Fruit fly (Drosophila melanogaster): ENCODE measurements around the gene hb.
A peak's percentile ranks its signal among the peaks of the same experiment; 100 is the strongest.

The hb gene

dm6 chr3R:8673803-8674234 is 23.8 kb downstream of the hb start, which contains the start of gene mRpL19 (continued):
- no peak for TF ChIP-seq CG6175 (GFP tag; IDR thresholded peaks at IDR 0.05)
- peak; percentile 22; the same call in 1 of the 2 replicates for TF ChIP-seq slbo (GFP tag; IDR thresholded peaks at IDR 0.05)
- no peak for TF ChIP-seq HLHmδ (GFP tag; optimal IDR thresholded peaks at IDR 0.05)
- peak; percentile 18 for TF ChIP-seq Hr3 (GFP tag; optimal IDR thresholded peaks at IDR 0.05)
- no peak for TF ChIP-seq Gsc (GFP tag; IDR thresholded peaks at IDR 0.05)
- TF ChIP-seq CG6791 (GFP tag; IDR thresholded peaks at IDR 0.05; ENCODE audit: partially characterized antibody): peak; percentile 62; the same call in 2 of the 3 replicates
- TF ChIP-seq H2.0 (GFP tag; IDR thresholded peaks at IDR 0.05): no peak
- peak; percentile 62 for TF ChIP-seq CG2116 (GFP tag; optimal IDR thresholded peaks at IDR 0.05)
- TF ChIP-seq CG9817 (tag; optimal IDR thresholded peaks at IDR 0.05): peak; percentile 31
- peak; percentile 39 for TF ChIP-seq Meics (GFP tag; optimal IDR thresholded peaks at IDR 0.05)
- no peak for TF ChIP-seq cas (GFP tag; IDR thresholded peaks at IDR 0.05)
- TF ChIP-seq Xrp1 (GFP tag; IDR thresholded peaks at IDR 0.05): peak; percentile 36; the same call in 1 of the 2 replicates
- TF ChIP-seq CG14014 (GFP tag; IDR thresholded peaks at IDR 0.05): peak; percentile 13; the same call in 1 of the 2 replicates
- peak; percentile 61 for TF ChIP-seq sug (tag; optimal IDR thresholded peaks at IDR 0.05)
- TF ChIP-seq CG13296 (GFP tag; optimal IDR thresholded peaks at IDR 0.05): peak; percentile 69
- TF ChIP-seq odd (GFP tag; optimal IDR thresholded peaks at IDR 0.05): peak; percentile 8
- peak; percentile 54 for TF ChIP-seq BEAF-32 (GFP tag; optimal IDR thresholded peaks at IDR 0.05)
- TF ChIP-seq gcm (GFP tag; optimal IDR thresholded peaks at IDR 0.05): peak; percentile 50
- TF ChIP-seq CG34422 (GFP tag; IDR thresholded peaks at IDR 0.05): peak; percentile 55; the same call in 1 of the 3 replicates
- TF ChIP-seq nau (GFP tag; optimal IDR thresholded peaks at IDR 0.05): no peak
- peak; percentile 73 for TF ChIP-seq CG2712 (tag; optimal IDR thresholded peaks at IDR 0.05)
- TF ChIP-seq CG2202 (tag; optimal IDR thresholded peaks at IDR 0.05): peak; percentile 11
- TF ChIP-seq so (GFP tag; IDR thresholded peaks at IDR 0.05): no peak
- TF ChIP-seq Eip74EF (GFP tag; optimal IDR thresholded peaks at IDR 0.05): peak in 1 of 2 experiments; percentile 25
- peak; percentile 78 for TF ChIP-seq CG12391 (tag; optimal IDR thresholded peaks at IDR 0.05)
- peak; percentile 64 for TF ChIP-seq Nf-YC (tag; optimal IDR thresholded peaks at IDR 0.05)
- TF ChIP-seq wdn (GFP tag; IDR thresholded peaks at IDR 0.05): no peak
- TF ChIP-seq CG12299 (tag; optimal IDR thresholded peaks at IDR 0.05): peak; percentile 58
- no peak for TF ChIP-seq CG43689 (GFP tag; IDR thresholded peaks at IDR 0.05)
- peak; percentile 22 for TF ChIP-seq Sox102F (GFP tag; optimal IDR thresholded peaks at IDR 0.05)
- peak; percentile 84 for TF ChIP-seq MBD-R2 (GFP tag; IDR thresholded peaks at IDR 0.05)
- peak; percentile 72 for TF ChIP-seq CG31441 (GFP tag; IDR thresholded peaks at IDR 0.05)
- TF ChIP-seq CG9609 (GFP tag; optimal IDR thresholded peaks at IDR 0.05): no peak
- peak; percentile 69 for TF ChIP-seq CG14710 (tag; optimal IDR thresholded peaks at IDR 0.05)
- TF ChIP-seq salm (tag; optimal IDR thresholded peaks at IDR 0.05): peak; percentile 13
- peak; percentile 74 for TF ChIP-seq YL-1 (GFP tag; optimal IDR thresholded peaks at IDR 0.05)
- no peak for TF ChIP-seq CG11247 (GFP tag; IDR thresholded peaks at IDR 0.05)
- TF ChIP-seq Ssrp (tag; optimal IDR thresholded peaks at IDR 0.05): peak; percentile 29
- peak; percentile 71 for TF ChIP-seq CG13424 (tag; optimal IDR thresholded peaks at IDR 0.05)
- TF ChIP-seq ranshi (GFP tag; IDR thresholded peaks at IDR 0.05): peak; percentile 11; the same call in 1 of the 2 replicates
- TF ChIP-seq her (GFP tag; optimal IDR thresholded peaks at IDR 0.05): no peak
- TF ChIP-seq CG13775 (GFP tag; optimal IDR thresholded peaks at IDR 0.05): no peak
- peak in 1 of 2 experiments; percentile 23 for TF ChIP-seq insv (GFP tag; optimal IDR thresholded peaks at IDR 0.05)
- TF ChIP-seq bab2 (GFP tag; optimal IDR thresholded peaks at IDR 0.05): no peak
- peak; percentile 58; the same call in 1 of the 3 replicates for TF ChIP-seq CG7963 (GFP tag; IDR thresholded peaks at IDR 0.05; ENCODE audit: partially characterized antibody)
- peak; percentile 43 for TF ChIP-seq CG13894 (tag; optimal IDR thresholded peaks at IDR 0.05)
- peak; percentile 71 for TF ChIP-seq CG18599 (GFP tag; optimal IDR thresholded peaks at IDR 0.05)
- peak; percentile 37; the same call in 1 of the 2 replicates for TF ChIP-seq Adf1 (GFP tag; IDR thresholded peaks at IDR 0.05)
- peak; percentile 63 for TF ChIP-seq CG2678 (tag; optimal IDR thresholded peaks at IDR 0.05)
- peak; percentile 9 for TF ChIP-seq Ets97D (GFP tag; optimal IDR thresholded peaks at IDR 0.05)

Data from whole organism, embryonic.